Worm (Caenorhabditis elegans) whole organism, L1 larva: Measurements from ENCODE around the gene sth-1.

ENCODE experiments used
- C16A3.4 ChIP-seq: fragments of 150-350 bp; optimal IDR thresholded peaks from 2 replicates; lab custom pipeline; 2014; ENCODE audit warnings: missing biosample characterization, missing genetic modification characterization
- F16B12.6 ChIP-seq: fragments of 150-350 bp; optimal IDR thresholded peaks from 2 replicates; lab custom pipeline; 2014; ENCODE audit warnings: missing biosample characterization, missing genetic modification characterization
- ama-1 ChIP-seq: fragments of 150-350 bp; optimal IDR thresholded peaks from 2 replicates; lab custom pipeline; 2014
- blmp-1 ChIP-seq: fragments of 150-350 bp; optimal IDR thresholded peaks from 2 replicates; lab custom pipeline; 2014; ENCODE audit warnings: missing biosample characterization, missing genetic modification characterization
- ceh-63 ChIP-seq: fragments of 200-800 bp; sonication (Bioruptor generic); optimal IDR thresholded peaks from 2 replicates; lab custom pipeline; 2018; ENCODE audit warnings: mild to moderate bottlenecking, missing genetic modification characterization, missing compliant biosample characterization
- ceh-82 ChIP-seq, 3 experiments: fragments of 150-350 bp in 1 of 3; sonication (generic microtip) in 2 of 3; optimal IDR thresholded peaks; 2 replicates each; lab custom pipeline; 2014 to 2017; ENCODE audit warnings: missing biosample characterization in 3 of 3, missing genetic modification characterization in 3 of 3
- ceh-88 ChIP-seq: fragments of 200-800 bp; sonication (Bioruptor generic); IDR thresholded peaks from 2 replicates; pipeline ENCODE4 v1.3.6; 2022; ENCODE audit warnings: missing genetic modification characterization, missing compliant biosample characterization
- ceh-90 ChIP-seq: sonication (generic microtip); optimal IDR thresholded peaks from 2 replicates; lab custom pipeline; 2016; ENCODE audit warnings: missing genetic modification characterization, missing compliant biosample characterization
- ces-1 ChIP-seq: fragments of 150-350 bp; optimal IDR thresholded peaks from 2 replicates; lab custom pipeline; 2014; ENCODE audit warnings: missing biosample characterization, missing genetic modification reagents, missing genetic modification characterization
- dpl-1 ChIP-seq, 3 experiments: fragments of 150-350 bp in 2 of 3; sonication (generic microtip) in 1 of 3; optimal IDR thresholded peaks; 2 replicates each; lab custom pipeline; 2014 to 2017; ENCODE audit warnings: missing biosample characterization in 3 of 3, missing genetic modification characterization in 3 of 3, missing genetic modification reagents in 3 of 3
- dsc-1 ChIP-seq: sonication (generic microtip); optimal IDR thresholded peaks from 2 replicates; lab custom pipeline; 2016; ENCODE audit warnings: mild to moderate bottlenecking, missing genetic modification characterization, missing compliant biosample characterization
- efl-3 ChIP-seq: fragments of 200-800 bp; sonication (Bioruptor generic); optimal IDR thresholded peaks from 2 replicates; lab custom pipeline; 2018; ENCODE audit warnings: mild to moderate bottlenecking, missing genetic modification characterization, missing compliant biosample characterization
- egl-13 ChIP-seq: sonication (generic microtip); optimal IDR thresholded peaks from 2 replicates; lab custom pipeline; 2016; ENCODE audit warnings: missing genotype, missing genetic modification reagents, missing genetic modification characterization, missing compliant biosample characterization
- egl-27 ChIP-seq, 2 experiments: fragments of 150-350 bp in 1 of 2; sonication (generic microtip); optimal IDR thresholded peaks; 3 replicates each; lab custom pipeline; 2017 to 2018; ENCODE audit warnings: missing biosample characterization in 2 of 2, missing genetic modification characterization in 2 of 2, missing genetic modification reagents in 2 of 2
- elt-2 ChIP-seq: sonication (generic microtip); optimal IDR thresholded peaks from 2 replicates; lab custom pipeline; 2016; ENCODE audit warnings: missing genetic modification characterization, mild to moderate bottlenecking, inconsistent platforms, missing compliant biosample characterization, missing genetic modification reagents
- elt-3 ChIP-seq, 6 experiments: fragments of 150-350 bp in 1 of 6; sonication (generic microtip); optimal IDR thresholded peaks; 2 replicates each; lab custom pipeline; 2017 to 2018; ENCODE audit warnings: missing biosample characterization in 6 of 6, missing genetic modification characterization in 6 of 6, inconsistent platforms in 1 of 6
- fkh-8 ChIP-seq: sonication (generic microtip); optimal IDR thresholded peaks from 2 replicates; lab custom pipeline; 2016; ENCODE audit warnings: mild to moderate bottlenecking, missing genetic modification characterization, missing compliant biosample characterization
- hlh-4 ChIP-seq: sonication (generic microtip); optimal IDR thresholded peaks from 2 replicates; lab custom pipeline; 2016; ENCODE audit warnings: mild to moderate bottlenecking, missing genetic modification characterization, missing compliant biosample characterization
- isw-1 ChIP-seq: fragments of 200-800 bp; sonication (Bioruptor generic); IDR thresholded peaks from 2 replicates; pipeline ENCODE4 v1.3.6; 2022; ENCODE audit warnings: missing genetic modification characterization, missing compliant biosample characterization
- jun-1 ChIP-seq: fragments of 150-350 bp; optimal IDR thresholded peaks from 2 replicates; lab custom pipeline; 2014; ENCODE audit warnings: missing biosample characterization, missing genetic modification reagents, missing genetic modification characterization
- lin-13 ChIP-seq: fragments of 150-350 bp; optimal IDR thresholded peaks from 2 replicates; lab custom pipeline; 2014; ENCODE audit warnings: missing biosample characterization, missing genetic modification reagents, missing genetic modification characterization
- lin-14 ChIP-seq: fragments of 200-800 bp; sonication (Bioruptor generic); optimal IDR thresholded peaks from 2 replicates; lab custom pipeline; 2018; ENCODE audit warnings: mild to moderate bottlenecking, missing genetic modification characterization, moderate library complexity, missing compliant biosample characterization
- lin-15B ChIP-seq: fragments of 150-350 bp; sonication (generic microtip); optimal IDR thresholded peaks from 3 replicates; lab custom pipeline; 2014; ENCODE audit warnings: missing biosample characterization, missing genetic modification characterization
- lin-35 ChIP-seq, 2 experiments: fragments of 150-350 bp; optimal IDR thresholded peaks; 2 replicates each; lab custom pipeline; 2014; ENCODE audit warnings: missing biosample characterization in 2 of 2, missing genetic modification characterization in 2 of 2, missing genetic modification reagents in 2 of 2
- lir-3 ChIP-seq: sonication (generic microtip); optimal IDR thresholded peaks from 2 replicates; lab custom pipeline; 2016; ENCODE audit warnings: mild to moderate bottlenecking, missing genetic modification characterization, moderate library complexity, missing compliant biosample characterization; ENCODE audit not compliant: poor library complexity
- lsy-2 ChIP-seq, 2 experiments: fragments of 150-350 bp; optimal IDR thresholded peaks; 2 replicates each; lab custom pipeline; 2014; ENCODE audit warnings: missing biosample characterization in 2 of 2, missing genetic modification characterization in 2 of 2
- mdl-1 ChIP-seq, 2 experiments: fragments of 150-350 bp; optimal IDR thresholded peaks; 2 replicates each; lab custom pipeline; 2014 to 2017; ENCODE audit warnings: missing biosample characterization in 2 of 2, missing genetic modification characterization in 2 of 2, inconsistent platforms in 1 of 2
- mep-1 ChIP-seq: fragments of 150-350 bp; optimal IDR thresholded peaks from 2 replicates; lab custom pipeline; 2014; ENCODE audit warnings: missing biosample characterization, missing genetic modification characterization
- nhr-11 ChIP-seq: fragments of 150-350 bp; optimal IDR thresholded peaks from 2 replicates; lab custom pipeline; 2014; ENCODE audit warnings: missing biosample characterization, missing genetic modification characterization
- nhr-19 ChIP-seq: fragments of 200-800 bp; sonication (Bioruptor generic); conservative IDR thresholded peaks from 2 replicates; pipeline ENCODE4 v1.3.6; 2022; ENCODE audit warnings: missing genetic modification characterization, missing compliant biosample characterization
- nhr-20 ChIP-seq: sonication (generic microtip); optimal IDR thresholded peaks from 2 replicates; lab custom pipeline; 2016; ENCODE audit warnings: mild to moderate bottlenecking, missing genetic modification characterization, missing compliant biosample characterization
- nhr-237 ChIP-seq: fragments of 150-350 bp; optimal IDR thresholded peaks from 2 replicates; lab custom pipeline; 2014; ENCODE audit warnings: missing biosample characterization, missing genetic modification characterization
- nhr-47 ChIP-seq: sonication (generic microtip); optimal IDR thresholded peaks from 2 replicates; lab custom pipeline; 2016; ENCODE audit warnings: mild to moderate bottlenecking, missing genetic modification characterization, moderate library complexity, missing compliant biosample characterization
- nhr-71 ChIP-seq: sonication (generic microtip); optimal IDR thresholded peaks from 2 replicates; lab custom pipeline; 2016; ENCODE audit warnings: mild to moderate bottlenecking, missing genetic modification characterization, moderate library complexity, missing compliant biosample characterization
- nhr-76 ChIP-seq: sonication (generic microtip); optimal IDR thresholded peaks from 2 replicates; lab custom pipeline; 2017; ENCODE audit warnings: missing biosample characterization, missing genetic modification characterization
- nhr-85 ChIP-seq: sonication (generic microtip); peaks from one replicate; lab custom pipeline; 2016; ENCODE audit warnings: missing genetic modification characterization, inconsistent platforms, missing compliant biosample characterization
- pax-3 ChIP-seq: fragments of 200-800 bp; sonication (Bioruptor generic); optimal IDR thresholded peaks from 2 replicates; lab custom pipeline; 2018; ENCODE audit warnings: mild to moderate bottlenecking, missing genetic modification characterization, moderate library complexity, missing compliant biosample characterization
- pqm-1 ChIP-seq: sonication (generic microtip); optimal IDR thresholded peaks from 3 replicates; lab custom pipeline; 2017; ENCODE audit warnings: missing biosample characterization, missing genetic modification characterization
- skn-1 ChIP-seq: fragments of 150-350 bp; optimal IDR thresholded peaks from 2 replicates; lab custom pipeline; 2014; ENCODE audit warnings: missing biosample characterization, missing genetic modification characterization
- snu-23 ChIP-seq: sonication (generic microtip); optimal IDR thresholded peaks from 2 replicates; lab custom pipeline; 2016; ENCODE audit warnings: missing genetic modification characterization, missing compliant biosample characterization
- sox-4 ChIP-seq: sonication (generic microtip); optimal IDR thresholded peaks from 2 replicates; lab custom pipeline; 2016; ENCODE audit warnings: missing genetic modification characterization, missing compliant biosample characterization
- sptf-1 ChIP-seq: fragments of 150-350 bp; optimal IDR thresholded peaks from 2 replicates; lab custom pipeline; 2014; ENCODE audit warnings: missing biosample characterization, missing genetic modification characterization
- sup-37 ChIP-seq: fragments of 200-800 bp; sonication (Bioruptor generic); optimal IDR thresholded peaks from 2 replicates; lab custom pipeline; 2018; ENCODE audit warnings: mild to moderate bottlenecking, missing genetic modification characterization, missing compliant biosample characterization
- swsn-7 ChIP-seq: sonication (generic microtip); optimal IDR thresholded peaks from 2 replicates; lab custom pipeline; 2016; ENCODE audit warnings: missing genetic modification characterization, missing compliant biosample characterization
- tbx-2 ChIP-seq: sonication (generic microtip); optimal IDR thresholded peaks from 2 replicates; lab custom pipeline; 2016; ENCODE audit warnings: missing genetic modification characterization, missing compliant biosample characterization
- tlp-1 ChIP-seq: fragments of 150-350 bp; optimal IDR thresholded peaks from 2 replicates; lab custom pipeline; 2014; ENCODE audit warnings: missing biosample characterization, missing genetic modification characterization
- unc-130 ChIP-seq: fragments of 150-350 bp; optimal IDR thresholded peaks from 2 replicates; lab custom pipeline; 2017; ENCODE audit warnings: missing biosample characterization, missing genetic modification characterization, inconsistent platforms
- unc-62 ChIP-seq: fragments of 150-350 bp; optimal IDR thresholded peaks from 2 replicates; lab custom pipeline; 2014; ENCODE audit warnings: missing biosample characterization, missing genetic modification reagents, missing genetic modification characterization
- unc-86 ChIP-seq: sonication (generic microtip); optimal IDR thresholded peaks from 2 replicates; lab custom pipeline; 2016; ENCODE audit warnings: missing genetic modification characterization, missing compliant biosample characterization
- xbp-1 ChIP-seq: sonication (generic microtip); optimal IDR thresholded peaks from 2 replicates; lab custom pipeline; 2016; ENCODE audit warnings: missing genetic modification characterization, missing compliant biosample characterization
- ztf-11 ChIP-seq, 2 experiments: sonication (generic microtip); optimal IDR thresholded peaks; 2 replicates each; lab custom pipeline; 2016 to 2017; ENCODE audit warnings: missing genetic modification characterization in 2 of 2, missing biosample characterization in 1 of 2, missing compliant biosample characterization in 1 of 2
- ztf-4 ChIP-seq: fragments of 150-350 bp; optimal IDR thresholded peaks from 2 replicates; lab custom pipeline; 2014; ENCODE audit warnings: missing biosample characterization, missing genetic modification characterization

sth-1 gene

DNA sequence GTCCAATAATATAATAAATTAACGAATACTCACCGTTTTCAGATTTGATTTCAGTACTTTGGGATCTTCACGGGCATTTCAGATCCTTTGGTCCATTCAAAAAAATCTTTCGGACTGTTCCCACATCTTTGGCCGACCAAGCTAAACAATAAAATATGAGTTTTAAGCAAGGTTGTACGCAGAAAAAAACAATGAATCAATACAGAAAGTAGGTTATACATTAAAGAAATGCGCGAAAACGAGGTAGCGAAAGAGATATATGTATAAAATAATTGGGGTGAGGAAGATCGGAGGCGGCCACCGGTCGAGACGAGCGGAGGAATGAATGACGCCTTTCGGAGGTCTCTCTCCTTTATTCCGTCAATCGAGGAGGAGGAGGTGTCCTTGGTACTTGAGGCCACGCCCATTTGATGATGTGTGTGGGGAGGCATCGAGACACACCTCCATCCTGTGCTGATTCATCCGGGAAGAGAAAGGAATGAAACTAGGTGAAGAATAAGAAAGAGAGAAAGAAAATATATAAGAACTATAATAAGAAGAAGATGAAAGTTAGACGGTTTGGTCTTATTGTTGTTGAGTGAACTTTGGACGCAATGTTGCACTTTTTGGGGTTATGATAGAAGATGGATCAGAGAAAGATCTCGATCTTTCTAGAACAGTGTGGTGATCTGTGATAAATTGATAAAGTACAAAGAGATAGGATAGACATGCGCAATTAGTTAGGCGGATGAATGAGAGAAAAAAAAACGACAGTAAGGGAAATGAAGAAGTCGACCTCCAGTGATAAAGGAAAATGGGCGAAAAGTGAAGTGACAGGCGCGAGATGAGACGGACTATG is 11.5 kb upstream of the sth-1 start:
- no peak for TF ChIP-seq pax-3 (tag; lab: Kevin White, UChicago)
- TF ChIP-seq ceh-90 = no peak
- TF ChIP-seq isw-1 (GFP tag; lab: Robert Waterston, UW) = no peak
- TF ChIP-seq lin-14 = peak; percentile 61
- no peak for TF ChIP-seq hlh-4 (tag; lab: Kevin White, UChicago)
- TF ChIP-seq ceh-88 (GFP tag; lab: Robert Waterston, UW) = no peak
- TF ChIP-seq tlp-1 (tag; lab: Kevin White, UChicago) = no peak
- TF ChIP-seq ztf-11 (tag; optimal IDR thresholded peaks at IDR 0.05; lab: Kevin White, UChicago) = no peak
- no peak for TF ChIP-seq efl-3
- TF ChIP-seq dsc-1 (tag; lab: Kevin White, UChicago) = no peak
- no peak for TF ChIP-seq jun-1 (tag; lab: Kevin White, UChicago)
- peak; percentile 78 for TF ChIP-seq ama-1 (lab: Kevin White, UChicago)
- TF ChIP-seq lin-15B (tag; lab: Kevin White, UChicago) = no peak
- TF ChIP-seq ceh-82 (tag; optimal IDR thresholded peaks at IDR 0.05; lab: Kevin White, UChicago) = no peak
- no peak for TF ChIP-seq lin-13
- no peak for TF ChIP-seq nhr-47 (tag; lab: Kevin White, UChicago)
- TF ChIP-seq lsy-2 (tag; optimal IDR thresholded peaks at IDR 0.05; lab: Kevin White, UChicago) = no peak
- TF ChIP-seq snu-23 = peak; percentile 46
- TF ChIP-seq sptf-1 (tag; lab: Kevin White, UChicago) = no peak
- TF ChIP-seq mep-1 (tag; lab: Kevin White, UChicago) = peak; percentile 32
- no peak for TF ChIP-seq elt-2
- no peak for TF ChIP-seq ztf-4 (tag; lab: Kevin White, UChicago)
- TF ChIP-seq unc-62 (GFP tag; lab: Kevin White, UChicago) = no peak
- TF ChIP-seq lin-35 (GFP tag; optimal IDR thresholded peaks at IDR 0.05; lab: Kevin White, UChicago) = peak in 1 of 2 experiments; percentile 10
- TF ChIP-seq swsn-7 = no peak
- TF ChIP-seq unc-86 (tag; lab: Kevin White, UChicago) = no peak
- no peak for TF ChIP-seq F16B12.6 (tag; lab: Kevin White, UChicago)
- TF ChIP-seq blmp-1 (tag; lab: Kevin White, UChicago) = peak; percentile 98
- TF ChIP-seq pqm-1 = no peak
- no peak for TF ChIP-seq ces-1 (GFP tag; lab: Kevin White, UChicago)
- TF ChIP-seq nhr-85 (tag; lab: Kevin White, UChicago) = peak; percentile 84
- no peak for TF ChIP-seq fkh-8
- TF ChIP-seq egl-13 (tag; lab: Kevin White, UChicago) = no peak
- peak; percentile 66 for TF ChIP-seq nhr-20 (tag; lab: Kevin White, UChicago)
- TF ChIP-seq nhr-237 = no peak
- no peak for TF ChIP-seq egl-27 (tag; optimal IDR thresholded peaks at IDR 0.05; lab: Kevin White, UChicago)
- TF ChIP-seq sox-4 (tag; lab: Kevin White, UChicago) = no peak
- peak; percentile 54 for TF ChIP-seq nhr-71
- TF ChIP-seq ceh-63 (GFP tag; lab: Kevin White, UChicago) = no peak
- no peak for TF ChIP-seq nhr-76 (tag; lab: Kevin White, UChicago)
- TF ChIP-seq xbp-1 (tag; lab: Kevin White, UChicago) = no peak
- TF ChIP-seq elt-3 (tag; optimal IDR thresholded peaks at IDR 0.05; lab: Kevin White, UChicago) = peak; percentile 22 to 94 (median 76)
- TF ChIP-seq nhr-11 (tag; lab: Kevin White, UChicago) = no peak
- TF ChIP-seq lir-3 (tag; lab: Kevin White, UChicago) = no peak
- no peak for TF ChIP-seq mdl-1 (tag; optimal IDR thresholded peaks at IDR 0.05; lab: Kevin White, UChicago)
- no peak for TF ChIP-seq sup-37
- TF ChIP-seq nhr-19 (GFP tag; lab: Robert Waterston, UW) = peak; percentile 56
- peak; percentile 30 for TF ChIP-seq tbx-2 (tag; lab: Kevin White, UChicago)
- no peak for TF ChIP-seq skn-1 (tag; lab: Kevin White, UChicago)
- no peak for TF ChIP-seq dpl-1 (GFP tag; optimal IDR thresholded peaks at IDR 0.05; lab: Kevin White, UChicago)
- TF ChIP-seq unc-130 (tag; lab: Kevin White, UChicago) = peak; percentile 3
- TF ChIP-seq C16A3.4 (tag; lab: Kevin White, UChicago) = peak; percentile 4
